Fruit fly (Drosophila melanogaster): ENCODE results near the gene Gdh.

Gdh gene

dm6 chr3R:23947002-23947401 is 4.1 kb upstream of the Gdh start:
- TF ChIP-seq foxo (GFP tag; optimal IDR thresholded peaks at IDR 0.05) (no peak), HLH106 (tag; optimal IDR thresholded peaks at IDR 0.05) (no peak), psq (GFP tag; optimal IDR thresholded peaks at IDR 0.05) (no peak), dmrt93B (GFP tag; optimal IDR thresholded peaks at IDR 0.05) (no peak), tai (GFP tag; optimal IDR thresholded peaks at IDR 0.05) (no peak), sage (GFP tag; optimal IDR thresholded peaks at IDR 0.05) (no peak)

dm6 chr3R:23943843-23944356 is 999 bp upstream of the Gdh start:
- TF ChIP-seq Hr83 (GFP tag; optimal IDR thresholded peaks at IDR 0.05; ENCODE audit: poor library complexity, severe bottlenecking), result no peak
- TF ChIP-seq Mio (GFP tag; optimal IDR thresholded peaks at IDR 0.05), result no peak
- no peak for TF ChIP-seq brk (GFP tag; optimal IDR thresholded peaks at IDR 0.05)
- no peak for TF ChIP-seq OdsH (GFP tag; optimal IDR thresholded peaks at IDR 0.05)
- TF ChIP-seq HLH106 (tag; optimal IDR thresholded peaks at IDR 0.05), result no peak
- no peak for TF ChIP-seq dmrt93B (GFP tag; optimal IDR thresholded peaks at IDR 0.05)
- no peak for TF ChIP-seq pan (optimal IDR thresholded peaks at IDR 0.05)
- no peak for TF ChIP-seq Dif (GFP tag; optimal IDR thresholded peaks at IDR 0.05; ENCODE audit: partially characterized antibody)
- no peak for TF ChIP-seq Vsx2 (GFP tag; optimal IDR thresholded peaks at IDR 0.05; ENCODE audit: partially characterized antibody)

- no peak for TF ChIP-seq ey (GFP tag; optimal IDR thresholded peaks at IDR 0.05)
- TF ChIP-seq fru (GFP tag; optimal IDR thresholded peaks at IDR 0.05), result no peak
- no peak for TF ChIP-seq HLH106 (tag; optimal IDR thresholded peaks at IDR 0.05)
- no peak for TF ChIP-seq Hr78 (GFP tag; optimal IDR thresholded peaks at IDR 0.05)
- no peak for TF ChIP-seq Dif (GFP tag; optimal IDR thresholded peaks at IDR 0.05; ENCODE audit: partially characterized antibody)
- TF ChIP-seq CrebA (GFP tag; optimal IDR thresholded peaks at IDR 0.05; ENCODE audit: borderline replicate concordance), result no peak
- no peak for TF ChIP-seq Dfd (GFP tag; optimal IDR thresholded peaks at IDR 0.05)
- TF ChIP-seq Hr83 (GFP tag; optimal IDR thresholded peaks at IDR 0.05; ENCODE audit: poor library complexity, severe bottlenecking), result no peak
- TF ChIP-seq rgr (GFP tag; optimal IDR thresholded peaks at IDR 0.05), result no peak
- TF ChIP-seq psq (GFP tag; optimal IDR thresholded peaks at IDR 0.05), result no peak
Observed at dm6 chr3R:23942550-23942949, 351 bp downstream of the Gdh start.

- TF ChIP-seq fru (GFP tag; optimal IDR thresholded peaks at IDR 0.05) (peak; percentile 30), Vsx2 (GFP tag; optimal IDR thresholded peaks at IDR 0.05; ENCODE audit: partially characterized antibody) (no peak), dmrt93B (GFP tag; optimal IDR thresholded peaks at IDR 0.05) (no peak), tai (GFP tag; optimal IDR thresholded peaks at IDR 0.05) (no peak), psq (GFP tag; optimal IDR thresholded peaks at IDR 0.05) (no peak), lola (GFP tag; optimal IDR thresholded peaks at IDR 0.05) (no peak), Hnf4 (GFP tag; optimal IDR thresholded peaks at IDR 0.05) (peak; percentile 20), ey (GFP tag; optimal IDR thresholded peaks at IDR 0.05) (peak; percentile 21), Rel (GFP tag; optimal IDR thresholded peaks at IDR 0.05) (peak; percentile 19), Rel (tag; optimal IDR thresholded peaks at IDR 0.05) (peak; percentile 71), foxo (GFP tag; optimal IDR thresholded peaks at IDR 0.05) (peak; percentile 34 to 50), rgr (GFP tag; optimal IDR thresholded peaks at IDR 0.05) (peak; percentile 2), h (GFP tag; optimal IDR thresholded peaks at IDR 0.05) (peak; percentile 30), woc (GFP tag; optimal IDR thresholded peaks at IDR 0.05) (peak; percentile 29), CG9705 (GFP tag; optimal IDR thresholded peaks at IDR 0.05) (no peak)
Observed at dm6 chr3R:23941643-23942424, 1.1 kb downstream of the Gdh start.

DNA sequence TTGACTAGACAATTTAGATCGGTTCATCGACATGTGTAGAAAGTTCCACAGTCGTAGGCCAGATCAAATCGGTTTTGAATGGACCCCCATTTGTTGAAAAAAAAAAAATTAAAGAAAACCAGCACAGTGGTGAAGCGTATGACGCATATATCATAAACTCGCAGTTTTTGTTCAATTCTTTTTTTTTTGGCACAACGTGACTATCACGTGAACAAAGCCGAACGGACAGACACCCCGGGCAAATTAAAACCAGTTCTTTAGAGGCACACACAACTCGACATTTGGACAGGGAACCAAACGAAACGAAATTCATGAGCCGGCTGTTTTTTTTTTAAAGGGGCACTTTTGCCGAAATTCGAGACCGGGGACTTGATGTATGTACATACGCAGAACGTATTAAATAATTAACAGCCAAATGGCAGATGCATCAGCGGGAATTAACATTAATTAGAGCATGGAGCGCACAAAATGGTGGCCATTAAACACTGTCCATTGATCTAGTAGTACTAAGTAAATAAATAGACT is 2.0 kb downstream of the Gdh start:
- TF ChIP-seq Sp1 (GFP tag; optimal IDR thresholded peaks at IDR 0.05) (no peak), Hnf4 (GFP tag; optimal IDR thresholded peaks at IDR 0.05) (no peak), dmrt93B (GFP tag; optimal IDR thresholded peaks at IDR 0.05) (peak; percentile 7), usp (GFP tag; optimal IDR thresholded peaks at IDR 0.05) (no peak), jim (GFP tag; optimal IDR thresholded peaks at IDR 0.05) (no peak), sv (GFP tag; optimal IDR thresholded peaks at IDR 0.05) (no peak), CG32264 (GFP tag; optimal IDR thresholded peaks at IDR 0.05) (no peak), HLH106 (tag; optimal IDR thresholded peaks at IDR 0.05) (no peak)

Data from whole organism, wandering third instar larva.